Worm (Caenorhabditis elegans) whole organism, L4/young adult: Measurements from ENCODE around the gene sds-22.

Source experiments
- W03F9.2 ChIP-seq: fragments of 150-350 bp; optimal IDR thresholded peaks from 2 replicates; lab custom pipeline; 2014; ENCODE audit warnings: missing biosample characterization, missing genetic modification characterization
- him-1 ChIP-seq: sonication (generic microtip); optimal IDR thresholded peaks from 2 replicates; lab custom pipeline; 2016; ENCODE audit warnings: missing genotype, missing genetic modification reagents, missing genetic modification characterization, missing compliant biosample characterization

DNA sequence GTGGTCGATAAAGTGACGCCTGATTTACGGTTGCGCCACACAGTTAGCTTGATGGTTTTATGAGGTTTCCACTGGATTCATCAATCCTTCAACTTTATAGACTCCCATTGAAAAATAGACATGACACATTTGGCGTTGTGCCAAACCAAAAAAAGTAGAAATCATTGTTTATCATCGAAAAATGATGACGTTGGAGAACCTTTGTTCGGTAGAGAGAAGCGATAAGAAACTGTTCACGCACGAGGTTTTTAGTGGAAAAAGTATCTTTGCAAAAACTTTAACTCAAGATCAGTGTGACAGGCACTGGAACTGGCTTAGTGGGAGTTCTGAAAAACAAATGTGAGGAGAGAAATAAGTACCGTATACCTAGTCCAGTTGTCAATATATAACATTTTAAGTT, 44.6 kb upstream of the sds-22 start:
- TF ChIP-seq him-1 (tag; lab: Kevin White, UChicago) = no peak
- TF ChIP-seq W03F9.2 (tag; lab: Kevin White, UChicago) = no peak
